Fruit fly (Drosophila melanogaster) whole organism, prepupa: ENCODE data around the gene CG3704.

Experiments used
- CG10669 ChIP-seq: fragments of 200-800 bp; sonication (Bioruptor generic); optimal IDR thresholded peaks from 3 replicates; lab custom pipeline; 2018; ENCODE audit warnings: missing biosample characterization, mild to moderate bottlenecking, missing genetic modification characterization, moderate library complexity
- CG11294 ChIP-seq: fragments of 200-800 bp; sonication (Bioruptor generic); IDR thresholded peaks from 2 replicates; pipeline ENCODE4 v1.3.6; 2022; ENCODE audit warnings: missing biosample characterization, missing genetic modification characterization
- CG11762 ChIP-seq: fragments of 200-800 bp; sonication (Bioruptor generic); optimal IDR thresholded peaks from 3 replicates; lab custom pipeline; 2016; ENCODE audit warnings: missing biosample characterization, missing genetic modification characterization; ENCODE audit not compliant: insufficient read depth
- CG15336 ChIP-seq: fragments of 200-800 bp; sonication (Bioruptor generic); IDR thresholded peaks from 2 replicates; pipeline ENCODE4 v1.3.6; 2022; ENCODE audit warnings: missing biosample characterization, missing genetic modification characterization
- CG1621 ChIP-seq: fragments of 200-800 bp; sonication (Bioruptor generic); optimal IDR thresholded peaks from 3 replicates; lab custom pipeline; 2018; ENCODE audit warnings: missing biosample characterization, mild to moderate bottlenecking, missing genetic modification characterization
- CG16779 ChIP-seq: fragments of 200-800 bp; sonication (Bioruptor generic); optimal IDR thresholded peaks from 3 replicates; lab custom pipeline; 2017; ENCODE audit warnings: missing biosample characterization, mild to moderate bottlenecking, missing genetic modification characterization
- CG31627 ChIP-seq: fragments of 200-800 bp; sonication (Bioruptor generic); optimal IDR thresholded peaks from 3 replicates; lab custom pipeline; 2016; ENCODE audit warnings: missing biosample characterization, missing genetic modification characterization
- CG32006 ChIP-seq: fragments of 200-800 bp; sonication (Bioruptor generic); optimal IDR thresholded peaks from 3 replicates; lab custom pipeline; 2017; ENCODE audit warnings: missing biosample characterization, mild to moderate bottlenecking, missing genetic modification characterization
- CG34406 ChIP-seq: fragments of 200-800 bp; sonication (Bioruptor generic); optimal IDR thresholded peaks from 3 replicates; lab custom pipeline; 2016; ENCODE audit warnings: missing biosample characterization, missing genetic modification characterization
- CG3919 ChIP-seq: fragments of 200-800 bp; sonication (Bioruptor generic); optimal IDR thresholded peaks from 3 replicates; lab custom pipeline; 2016; ENCODE audit warnings: missing biosample characterization, missing genetic modification characterization
- CG6163 ChIP-seq: fragments of 200-800 bp; sonication (Bioruptor generic); IDR thresholded peaks from 3 replicates; pipeline ENCODE4 v1.3.6; 2022; ENCODE audit warnings: missing biosample characterization, missing genetic modification characterization
- CG6792 ChIP-seq: fragments of 200-800 bp; sonication (Bioruptor generic); optimal IDR thresholded peaks from 3 replicates; lab custom pipeline; 2016; ENCODE audit warnings: missing biosample characterization, missing genetic modification characterization
- CG7368 ChIP-seq: fragments of 200-800 bp; sonication (Bioruptor generic); optimal IDR thresholded peaks from 3 replicates; lab custom pipeline; 2016; ENCODE audit warnings: missing biosample characterization, missing genetic modification characterization
- CG8319 ChIP-seq: fragments of 200-800 bp; sonication (Bioruptor generic); optimal IDR thresholded peaks from 3 replicates; lab custom pipeline; 2016; ENCODE audit warnings: missing biosample characterization, missing genetic modification characterization
- CG9139 ChIP-seq: fragments of 200-800 bp; sonication (Bioruptor generic); optimal IDR thresholded peaks from 3 replicates; lab custom pipeline; 2017; ENCODE audit warnings: missing biosample characterization, mild to moderate bottlenecking, missing genetic modification characterization
- Eip75B ChIP-seq: fragments of 200-800 bp; sonication (Bioruptor generic); optimal IDR thresholded peaks from 3 replicates; lab custom pipeline; 2016; ENCODE audit warnings: missing biosample characterization, missing genetic modification characterization
- Eip78C ChIP-seq: fragments of 200-800 bp; sonication (Bioruptor generic); peaks from one replicate; lab custom pipeline; 2016; ENCODE audit warnings: missing biosample characterization, missing genetic modification characterization
- Eip93F ChIP-seq: fragments of 200-800 bp; sonication (Bioruptor generic); optimal IDR thresholded peaks from 2 replicates; lab custom pipeline; 2016; ENCODE audit warnings: missing biosample characterization, mild to moderate bottlenecking, missing genetic modification characterization
- Ets21C ChIP-seq: fragments of 200-800 bp; sonication (Bioruptor generic); optimal IDR thresholded peaks from 3 replicates; lab custom pipeline; 2016; ENCODE audit warnings: missing biosample characterization, missing genetic modification characterization
- Ets96B ChIP-seq: fragments of 200-800 bp; optimal IDR thresholded peaks from 2 replicates; lab custom pipeline; 2019; ENCODE audit warnings: missing biosample characterization, mild to moderate bottlenecking, missing genetic modification characterization, moderate library complexity
- Gug ChIP-seq: fragments of 200-800 bp; sonication (Bioruptor generic); IDR thresholded peaks from 2 replicates; pipeline ENCODE4 v1.3.6; 2022; ENCODE audit warnings: missing biosample characterization, missing genetic modification characterization
- Hr38 ChIP-seq: sonication (Bioruptor generic); optimal IDR thresholded peaks from 2 replicates; lab custom pipeline; 2016; ENCODE audit warnings: missing biosample characterization, missing genetic modification characterization
- Hr39 ChIP-seq: fragments of 200-800 bp; sonication (Bioruptor generic); optimal IDR thresholded peaks from 2 replicates; lab custom pipeline; 2016; ENCODE audit warnings: missing biosample characterization, missing genetic modification characterization
- Hr4 ChIP-seq: fragments of 200-800 bp; sonication (Bioruptor generic); optimal IDR thresholded peaks from 3 replicates; lab custom pipeline; 2016; ENCODE audit warnings: missing biosample characterization, missing genetic modification characterization
- Lpt ChIP-seq: fragments of 200-800 bp; sonication (Bioruptor generic); optimal IDR thresholded peaks from 3 replicates; lab custom pipeline; 2016; ENCODE audit warnings: missing biosample characterization, missing genetic modification characterization
- Met ChIP-seq: fragments of 200-800 bp; sonication (Bioruptor generic); optimal IDR thresholded peaks from 3 replicates; lab custom pipeline; 2016; ENCODE audit warnings: missing biosample characterization, missing genetic modification characterization
- Sox102F ChIP-seq: fragments of 200-800 bp; sonication (Bioruptor generic); optimal IDR thresholded peaks from 2 replicates; lab custom pipeline; 2016; ENCODE audit warnings: missing biosample characterization, mild to moderate bottlenecking, missing genetic modification characterization
- Sox15 ChIP-seq: fragments of 200-800 bp; sonication (Bioruptor generic); optimal IDR thresholded peaks from 3 replicates; lab custom pipeline; 2016; ENCODE audit warnings: missing biosample characterization, missing genetic modification characterization
- acj6 ChIP-seq: fragments of 200-800 bp; sonication (Bioruptor generic); optimal IDR thresholded peaks from 3 replicates; lab custom pipeline; 2016; ENCODE audit warnings: missing biosample characterization, missing genetic modification characterization
- cyc ChIP-seq: fragments of 200-800 bp; sonication (Bioruptor generic); optimal IDR thresholded peaks from 3 replicates; lab custom pipeline; 2016; ENCODE audit warnings: missing biosample characterization, missing genetic modification characterization
- dac ChIP-seq: fragments of 200-800 bp; sonication (Bioruptor generic); optimal IDR thresholded peaks from 2 replicates; lab custom pipeline; 2017; ENCODE audit warnings: missing biosample characterization, mild to moderate bottlenecking, missing genetic modification characterization
- dsx ChIP-seq: fragments of 200-800 bp; optimal IDR thresholded peaks from 3 replicates; lab custom pipeline; 2019; ENCODE audit warnings: missing biosample characterization, mild to moderate bottlenecking, missing genetic modification characterization, moderate library complexity; ENCODE audit not compliant: poor library complexity, severe bottlenecking
- eg ChIP-seq: fragments of 200-800 bp; sonication (Bioruptor generic); IDR thresholded peaks from 3 replicates; pipeline ENCODE4 v1.3.6; 2022; ENCODE audit warnings: missing biosample characterization, missing genetic modification characterization
- esn ChIP-seq: fragments of 200-800 bp; sonication (Bioruptor generic); optimal IDR thresholded peaks from 2 replicates; lab custom pipeline; 2016; ENCODE audit warnings: missing biosample characterization, mild to moderate bottlenecking, missing genetic modification characterization, moderate library complexity
- fd59A ChIP-seq: fragments of 200-800 bp; sonication (Bioruptor generic); optimal IDR thresholded peaks from 2 replicates; lab custom pipeline; 2017; ENCODE audit warnings: missing biosample characterization, mild to moderate bottlenecking, missing genetic modification characterization, missing genetic modification reagents
- fd85E ChIP-seq: fragments of 200-800 bp; sonication (Bioruptor generic); optimal IDR thresholded peaks from 3 replicates; lab custom pipeline; 2016; ENCODE audit warnings: missing biosample characterization, missing genetic modification characterization
- lz ChIP-seq: fragments of 200-800 bp; sonication (Bioruptor generic); optimal IDR thresholded peaks from 3 replicates; lab custom pipeline; 2016; ENCODE audit warnings: missing biosample characterization, missing genetic modification characterization
- net ChIP-seq: fragments of 200-800 bp; sonication (Bioruptor generic); optimal IDR thresholded peaks from 3 replicates; lab custom pipeline; 2016; ENCODE audit warnings: missing biosample characterization, missing genetic modification characterization
- salr ChIP-seq, 2 experiments: fragments of 200-800 bp; sonication (Bioruptor generic); optimal IDR thresholded peaks; 3 replicates each; lab custom pipeline; 2016 to 2018; ENCODE audit warnings: missing biosample characterization in 2 of 2, missing genetic modification characterization in 2 of 2, mild to moderate bottlenecking in 1 of 2
- spab ChIP-seq: fragments of 200-800 bp; sonication (Bioruptor generic); optimal IDR thresholded peaks from 2 replicates; lab custom pipeline; 2017; ENCODE audit warnings: missing biosample characterization, mild to moderate bottlenecking, missing genetic modification characterization, missing genetic modification reagents
- svp ChIP-seq: fragments of 200-800 bp; sonication (Bioruptor generic); peaks from one replicate; lab custom pipeline; 2016; ENCODE audit warnings: missing biosample characterization, missing genetic modification characterization
- topi ChIP-seq: fragments of 200-800 bp; sonication (Bioruptor generic); optimal IDR thresholded peaks from 3 replicates; lab custom pipeline; 2016; ENCODE audit warnings: missing biosample characterization, missing genetic modification characterization
- vri ChIP-seq: fragments of 200-800 bp; sonication (Bioruptor generic); optimal IDR thresholded peaks from 3 replicates; lab custom pipeline; 2016; ENCODE audit warnings: missing biosample characterization, mild to moderate bottlenecking, missing genetic modification characterization

CG3704 gene

DNA sequence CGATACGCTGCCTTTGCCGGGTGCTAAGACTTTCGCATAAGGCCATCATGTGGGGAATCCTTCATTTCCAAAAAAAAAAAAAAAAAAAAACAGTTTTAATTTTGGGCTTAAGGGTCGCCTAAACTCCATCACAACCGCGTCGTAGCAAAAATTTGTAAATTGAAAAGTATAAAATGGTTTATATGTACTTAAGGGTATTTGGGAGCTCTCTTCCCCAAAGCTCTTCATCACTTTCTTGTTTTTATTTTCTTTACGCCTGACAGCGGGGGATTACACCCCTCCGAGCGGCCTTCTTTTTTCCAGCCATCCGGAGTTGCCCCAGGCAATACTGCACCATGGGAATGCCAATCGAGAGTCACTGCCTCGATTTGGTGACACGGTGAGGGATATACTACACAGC is 23.4 kb upstream of the CG3704 start (continued):
- TF ChIP-seq fd59A, result no peak
- TF ChIP-seq eg (GFP tag; lab: Robert Waterston, UW), result no peak
- no peak for TF ChIP-seq spab (GFP tag; lab: Kevin White, UChicago)
- no peak for TF ChIP-seq Ets21C
- no peak for TF ChIP-seq acj6 (GFP tag; lab: Kevin White, UChicago)
- no peak for TF ChIP-seq CG3919 (GFP tag; lab: Kevin White, UChicago)
- TF ChIP-seq CG15336, result no peak
- TF ChIP-seq Ets96B (tag; lab: Kevin White, UChicago), result no peak
- no peak for TF ChIP-seq Eip93F (GFP tag; lab: Kevin White, UChicago)
- no peak for TF ChIP-seq esn (GFP tag; lab: Kevin White, UChicago)
- no peak for TF ChIP-seq Hr4 (GFP tag; lab: Kevin White, UChicago)
- no peak for TF ChIP-seq net (GFP tag; lab: Kevin White, UChicago)
- no peak for TF ChIP-seq CG11762
- TF ChIP-seq CG9139 (GFP tag; lab: Kevin White, UChicago), result no peak
- no peak for TF ChIP-seq CG11294
- TF ChIP-seq CG8319 (GFP tag; lab: Kevin White, UChicago), result no peak
- no peak for TF ChIP-seq Hr38 (GFP tag; lab: Kevin White, UChicago)
- no peak for TF ChIP-seq salr (GFP tag; optimal IDR thresholded peaks at IDR 0.05; lab: Kevin White, UChicago)
- no peak for TF ChIP-seq Lpt
- no peak for TF ChIP-seq CG16779 (tag; lab: Kevin White, UChicago)
- no peak for TF ChIP-seq vri (GFP tag; lab: Kevin White, UChicago)
- no peak for TF ChIP-seq fd85E
- peak; percentile 31 for TF ChIP-seq Met (GFP tag; lab: Kevin White, UChicago)
- TF ChIP-seq Gug (GFP tag; lab: Robert Waterston, UW), result no peak
- TF ChIP-seq CG1621, result no peak

DNA sequence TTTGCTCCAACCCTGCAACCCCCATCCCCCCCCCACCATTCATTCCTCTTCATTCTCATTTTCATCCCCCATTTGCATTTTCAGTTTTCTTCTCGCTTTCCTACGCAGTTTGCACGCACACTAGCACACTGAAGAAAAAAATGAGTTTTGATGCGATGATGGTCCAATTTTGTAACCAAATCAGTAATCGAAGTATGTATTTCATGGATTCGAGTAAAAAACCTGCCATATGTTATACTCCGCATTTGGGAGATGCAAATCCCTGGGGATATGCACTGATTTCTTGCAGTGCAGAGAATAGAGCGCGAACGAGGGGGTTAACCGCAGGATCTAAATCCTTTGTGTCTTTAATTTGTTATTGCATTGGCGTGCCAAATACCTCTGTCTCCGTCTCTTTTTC is 15.3 kb upstream of the CG3704 start:
- TF ChIP-seq Hr39 (GFP tag; lab: Kevin White, UChicago) (peak; percentile 35), Sox102F (GFP tag; lab: Kevin White, UChicago) (peak; percentile 22), topi (GFP tag; lab: Kevin White, UChicago) (peak; percentile 29), esn (GFP tag; lab: Kevin White, UChicago) (peak; percentile 19), Met (GFP tag; lab: Kevin White, UChicago) (peak; percentile 26), Ets96B (tag; lab: Kevin White, UChicago) (peak; percentile 13), Eip75B (peak; percentile 4), lz (GFP tag; lab: Kevin White, UChicago) (peak; percentile 9), CG7368 (GFP tag; lab: Kevin White, UChicago) (no peak), CG3919 (GFP tag; lab: Kevin White, UChicago) (peak; percentile 32), Eip93F (GFP tag; lab: Kevin White, UChicago) (no peak), CG31627 (GFP tag; lab: Kevin White, UChicago) (peak; percentile 20), Sox15 (GFP tag; lab: Kevin White, UChicago) (peak; percentile 0), CG10669 (peak; percentile 25), CG6163 (GFP tag; lab: Robert Waterston, UW) (0 out of 3 replicates have a peak, but pooled peaks have one; percentile 30), Lpt (no peak), cyc (peak; percentile 36), Eip78C (GFP tag; lab: Kevin White, UChicago) (peak; percentile 32), dsx (no peak), dac (GFP tag; lab: Kevin White, UChicago) (no peak), svp (peak; percentile 59), CG32006 (GFP tag; lab: Kevin White, UChicago) (peak; percentile 3), vri (GFP tag; lab: Kevin White, UChicago) (no peak), CG6792 (GFP tag; lab: Kevin White, UChicago) (peak; percentile 1), Gug (GFP tag; lab: Robert Waterston, UW) (no peak), CG34406 (no peak)
